Fruit fly (Drosophila melanogaster) whole organism, wandering third instar larva: ENCODE results near the gene Nepl13.

Source experiments
- CG32264 ChIP-seq: fragments of 200-800 bp; sonication (Bioruptor generic); optimal IDR thresholded peaks from 2 replicates; lab custom pipeline; 2016; ENCODE audit warnings: missing biosample characterization, missing genetic modification characterization
- CG9705 ChIP-seq: fragments of 200-800 bp; sonication (Bioruptor generic); optimal IDR thresholded peaks from 2 replicates; lab custom pipeline; 2018; ENCODE audit warnings: missing biosample characterization, mild to moderate bottlenecking, missing genetic modification characterization
- CrebA ChIP-seq: fragments of 200-800 bp; sonication (Bioruptor generic); optimal IDR thresholded peaks from 2 replicates; lab custom pipeline; 2016; ENCODE audit warnings: missing biosample characterization, mild to moderate bottlenecking, missing genetic modification characterization, borderline replicate concordance
- Dfd ChIP-seq: fragments of >200 bp; optimal IDR thresholded peaks from 2 replicates; lab custom pipeline; 2017; ENCODE audit warnings: missing biosample characterization, missing genetic modification characterization
- Dif ChIP-seq: fragments of 200-275, 200-300 bp; sonication (Bioruptor generic); optimal IDR thresholded peaks from 2 replicates; lab custom pipeline; 2018; ENCODE audit warnings: missing biosample characterization, missing genetic modification characterization; ENCODE audit not compliant: partially characterized antibody
- GATAd ChIP-seq: sonication (Bioruptor generic); optimal IDR thresholded peaks from 2 replicates; lab custom pipeline; 2016; ENCODE audit warnings: missing biosample characterization, missing genetic modification characterization
- HLH106 ChIP-seq: fragments of 200-800 bp; optimal IDR thresholded peaks from 3 replicates; lab custom pipeline; 2019; ENCODE audit warnings: missing biosample characterization, mild to moderate bottlenecking, missing genetic modification characterization, moderate library complexity
- Hnf4 ChIP-seq: fragments of 200-800 bp; sonication (Bioruptor generic); optimal IDR thresholded peaks from 2 replicates; lab custom pipeline; 2016; ENCODE audit warnings: missing biosample characterization, mild to moderate bottlenecking, missing genetic modification characterization
- Hr78 ChIP-seq: fragments of >200 bp; optimal IDR thresholded peaks from 2 replicates; lab custom pipeline; 2017; ENCODE audit warnings: missing biosample characterization, missing genetic modification characterization
- Hr83 ChIP-seq: fragments of 200-300 bp; sonication (Bioruptor generic); optimal IDR thresholded peaks from 2 replicates; lab custom pipeline; 2016; ENCODE audit warnings: missing biosample characterization, mild to moderate bottlenecking, missing genetic modification characterization, moderate library complexity; ENCODE audit not compliant: poor library complexity, severe bottlenecking
- Jra ChIP-seq: sonication (Bioruptor generic); optimal IDR thresholded peaks from 2 replicates; lab custom pipeline; 2016; ENCODE audit warnings: missing biosample characterization, missing genetic modification characterization
- Mio ChIP-seq: sonication (Bioruptor generic); optimal IDR thresholded peaks from 2 replicates; lab custom pipeline; 2016; ENCODE audit warnings: missing biosample characterization, missing genetic modification characterization
- N ChIP-seq: fragments of >200 bp; optimal IDR thresholded peaks from 2 replicates; lab custom pipeline; 2018; ENCODE audit warnings: missing biosample characterization, missing external identifiers, missing genetic modification characterization
- OdsH ChIP-seq: fragments of 200-800 bp; sonication (Bioruptor generic); optimal IDR thresholded peaks from 2 replicates; lab custom pipeline; 2016; ENCODE audit warnings: missing biosample characterization, mild to moderate bottlenecking, missing genetic modification characterization
- Rel ChIP-seq, 2 experiments: fragments of 200-800 bp; sonication (Bioruptor generic) in 1 of 2; optimal IDR thresholded peaks; 2 replicates in 1 of 2; 3 replicates in 1 of 2; lab custom pipeline; 2016 to 2019; ENCODE audit warnings: mild to moderate bottlenecking in 2 of 2, missing biosample characterization in 2 of 2, missing genetic modification characterization in 2 of 2, moderate library complexity in 1 of 2
- Sp1 ChIP-seq: fragments of 200-800 bp; sonication (Bioruptor generic); optimal IDR thresholded peaks from 3 replicates; lab custom pipeline; 2019; ENCODE audit warnings: missing biosample characterization, mild to moderate bottlenecking, missing genetic modification characterization, moderate library complexity
- Vsx2 ChIP-seq: fragments of 200-300, 225-300 bp; sonication (Bioruptor generic); optimal IDR thresholded peaks from 2 replicates; lab custom pipeline; 2018; ENCODE audit warnings: missing biosample characterization, missing genetic modification characterization; ENCODE audit not compliant: partially characterized antibody
- br ChIP-seq: fragments of 200-800 bp; sonication (Bioruptor generic); optimal IDR thresholded peaks from 2 replicates; lab custom pipeline; 2016; ENCODE audit warnings: missing biosample characterization, missing genetic modification characterization
- brk ChIP-seq: fragments of 200-800 bp; sonication (Bioruptor generic); optimal IDR thresholded peaks from 2 replicates; lab custom pipeline; 2016; ENCODE audit warnings: missing biosample characterization, mild to moderate bottlenecking, missing genetic modification characterization
- dl ChIP-seq, 2 experiments: fragments of 175-275, 200-275 bp in 1 of 2; fragments of 200-275 bp in 1 of 2; sonication (Bioruptor generic); optimal IDR thresholded peaks; lab custom pipeline; 2018; ENCODE audit warnings: mild to moderate bottlenecking in 2 of 2, missing biosample characterization in 2 of 2, missing genetic modification characterization in 2 of 2, moderate library complexity in 2 of 2; ENCODE audit not compliant: partially characterized antibody in 2 of 2, insufficient read depth in 1 of 2
- dmrt93B ChIP-seq: fragments of 200-800 bp; sonication (Bioruptor generic); optimal IDR thresholded peaks from 2 replicates; lab custom pipeline; 2018; ENCODE audit warnings: missing biosample characterization, mild to moderate bottlenecking, missing genetic modification characterization
- dsf ChIP-seq: sonication (Bioruptor generic); optimal IDR thresholded peaks from 2 replicates; lab custom pipeline; 2016; ENCODE audit warnings: missing biosample characterization, missing genetic modification characterization, borderline replicate concordance
- ey ChIP-seq: fragments of 200-800 bp; sonication (Bioruptor generic); optimal IDR thresholded peaks from 2 replicates; lab custom pipeline; 2016; ENCODE audit warnings: missing biosample characterization, missing genetic modification characterization
- foxo ChIP-seq, 2 experiments: fragments of 200-800 bp; sonication (Bioruptor generic); optimal IDR thresholded peaks; 2 replicates in 1 of 2; 3 replicates in 1 of 2; lab custom pipeline; 2016 to 2017; ENCODE audit warnings: missing biosample characterization in 2 of 2, missing genetic modification characterization in 2 of 2
- fru ChIP-seq: fragments of 200-800 bp; sonication (Bioruptor generic); optimal IDR thresholded peaks from 3 replicates; lab custom pipeline; 2016; ENCODE audit warnings: missing biosample characterization, mild to moderate bottlenecking, missing genetic modification characterization
- h ChIP-seq: fragments of 200-800 bp; sonication (Bioruptor generic); optimal IDR thresholded peaks from 3 replicates; lab custom pipeline; 2016; ENCODE audit warnings: missing biosample characterization, mild to moderate bottlenecking, missing genetic modification characterization
- jim ChIP-seq: fragments of 175-275, 200-325 bp; sonication (Bioruptor generic); optimal IDR thresholded peaks from 2 replicates; lab custom pipeline; 2016; ENCODE audit warnings: missing biosample characterization, mild to moderate bottlenecking, missing genetic modification characterization
- lola ChIP-seq: fragments of >200 bp; optimal IDR thresholded peaks from 2 replicates; lab custom pipeline; 2017; ENCODE audit warnings: missing biosample characterization, missing genetic modification characterization
- psq ChIP-seq: fragments of 200-800 bp; sonication (Bioruptor generic); optimal IDR thresholded peaks from 3 replicates; lab custom pipeline; 2017; ENCODE audit warnings: missing biosample characterization, mild to moderate bottlenecking, missing genetic modification characterization, moderate library complexity
- rgr ChIP-seq: fragments of 200-800 bp; sonication (Bioruptor generic); optimal IDR thresholded peaks from 3 replicates; lab custom pipeline; 2016; ENCODE audit warnings: missing biosample characterization, mild to moderate bottlenecking, missing genetic modification characterization
- sage ChIP-seq: fragments of 200-800 bp; sonication (Bioruptor generic); optimal IDR thresholded peaks from 2 replicates; lab custom pipeline; 2016; ENCODE audit warnings: missing biosample characterization, mild to moderate bottlenecking, missing genetic modification characterization
- sv ChIP-seq: fragments of 200-800 bp; sonication (Bioruptor generic); optimal IDR thresholded peaks from 3 replicates; lab custom pipeline; 2016; ENCODE audit warnings: missing biosample characterization, missing genetic modification characterization
- tai ChIP-seq: sonication (Bioruptor generic); optimal IDR thresholded peaks from 2 replicates; lab custom pipeline; 2016; ENCODE audit warnings: missing biosample characterization, missing genetic modification characterization
- woc ChIP-seq: sonication (Bioruptor generic); optimal IDR thresholded peaks from 2 replicates; lab custom pipeline; 2016; ENCODE audit warnings: missing biosample characterization, mild to moderate bottlenecking, missing genetic modification characterization

The Nepl13 gene

DNA sequence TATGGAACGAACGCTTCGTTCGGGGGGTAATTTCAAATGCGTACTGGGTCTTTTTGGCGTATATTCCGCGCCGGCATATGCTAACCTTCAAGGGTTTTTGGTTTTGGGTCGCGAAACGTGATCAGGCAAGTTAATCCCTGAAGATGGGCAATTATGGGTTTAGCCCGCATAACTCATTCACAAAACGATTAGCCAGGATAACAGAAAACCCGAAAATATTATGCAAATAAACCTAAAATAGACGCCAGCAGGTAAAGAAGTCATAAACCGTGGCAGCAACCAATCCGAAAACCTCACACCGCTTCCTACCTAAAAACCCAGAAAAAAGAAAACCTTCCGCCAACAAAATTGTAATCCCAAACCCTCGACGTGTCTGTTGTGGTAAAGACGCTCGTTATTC, 28.2 kb upstream of the Nepl13 start:
- TF ChIP-seq psq (GFP tag; lab: Kevin White, UChicago) (no peak), Hr83 (no peak), Vsx2 (no peak), dl (GFP tag; optimal IDR thresholded peaks at IDR 0.05; lab: Kevin White, UChicago; ENCODE audit: insufficient read depth in 1 of 2, partially characterized antibody in 2 of 2) (no peak), woc (GFP tag; lab: Kevin White, UChicago) (no peak), dmrt93B (GFP tag; lab: Kevin White, UChicago) (no peak), Hr78 (GFP tag; lab: Kevin White, UChicago) (no peak), Dfd (no peak), Jra (GFP tag; lab: Kevin White, UChicago) (no peak), br (GFP tag; lab: Kevin White, UChicago) (no peak), dsf (GFP tag; lab: Kevin White, UChicago) (no peak), OdsH (no peak), Rel (GFP tag; optimal IDR thresholded peaks at IDR 0.05; lab: Kevin White, UChicago) (no peak), Rel (tag; optimal IDR thresholded peaks at IDR 0.05; lab: Kevin White, UChicago) (no peak), CrebA (GFP tag; lab: Kevin White, UChicago) (no peak), CG9705 (GFP tag; lab: Kevin White, UChicago) (no peak), jim (GFP tag; lab: Kevin White, UChicago) (no peak), CG32264 (GFP tag; lab: Kevin White, UChicago) (no peak), Sp1 (GFP tag; lab: Kevin White, UChicago) (no peak), ey (GFP tag; lab: Kevin White, UChicago) (no peak)

DNA sequence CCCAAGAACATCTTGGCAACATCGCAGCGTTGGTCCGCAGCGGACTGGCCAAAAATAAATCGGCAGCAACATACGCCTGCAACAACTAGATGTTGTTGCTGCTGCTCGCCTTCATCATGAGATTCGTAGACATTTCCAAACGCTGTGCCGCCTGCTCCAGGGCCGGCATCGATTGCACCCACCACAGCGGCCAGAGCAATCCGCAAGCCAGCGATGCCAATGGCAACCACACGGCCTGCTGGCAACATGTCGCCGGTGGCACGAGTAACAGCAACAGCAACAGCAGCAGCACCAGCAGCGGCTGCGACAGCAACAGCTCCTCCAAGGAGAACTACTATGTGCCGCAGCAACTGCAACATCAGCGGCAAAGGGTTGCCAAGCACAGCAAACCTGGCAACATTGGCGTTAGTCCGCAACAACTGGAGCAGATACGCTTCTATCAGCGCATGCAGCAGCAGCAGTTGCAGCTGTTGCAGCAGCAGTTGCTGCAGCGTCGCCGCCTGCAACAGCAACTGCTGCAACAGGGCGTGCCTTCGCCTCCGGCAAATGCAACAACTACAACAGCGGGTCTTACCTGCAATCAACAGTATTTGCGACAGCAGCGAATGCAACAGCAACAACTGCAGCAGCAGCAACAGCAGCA, 23.9 kb upstream of the Nepl13 start:
- peak; percentile 20 for TF ChIP-seq Dfd
- TF ChIP-seq GATAd, result no peak

DNA sequence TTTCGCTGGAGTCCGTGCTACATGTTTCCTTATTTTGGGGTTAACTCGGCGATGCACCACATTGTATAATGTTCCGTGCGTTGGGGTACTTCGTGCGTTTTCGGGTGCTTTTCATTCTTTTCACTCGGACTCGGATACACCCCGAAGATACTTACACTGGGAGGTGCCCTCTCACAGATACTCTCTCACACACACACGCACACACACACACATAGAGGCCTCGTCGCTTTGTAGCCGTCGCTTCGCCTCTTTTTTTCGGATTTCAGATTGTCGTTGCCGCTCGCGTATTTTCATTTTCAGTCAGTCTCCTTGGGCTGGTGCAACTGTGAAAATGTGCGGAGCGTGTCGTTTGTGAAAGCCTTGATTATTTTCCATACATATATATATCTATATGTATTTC, 20.5 kb upstream of the Nepl13 start:
- TF ChIP-seq h (GFP tag; lab: Kevin White, UChicago) (peak; percentile 30), Rel (GFP tag; optimal IDR thresholded peaks at IDR 0.05; lab: Kevin White, UChicago) (peak; percentile 50), Rel (tag; optimal IDR thresholded peaks at IDR 0.05; lab: Kevin White, UChicago) (peak; percentile 9), Jra (GFP tag; lab: Kevin White, UChicago) (no peak), Dfd (no peak), HLH106 (tag; lab: Kevin White, UChicago) (no peak), Mio (GFP tag; lab: Kevin White, UChicago) (no peak), CG9705 (GFP tag; lab: Kevin White, UChicago) (no peak), brk (GFP tag; lab: Kevin White, UChicago) (no peak), fru (GFP tag; lab: Kevin White, UChicago) (no peak), dsf (GFP tag; lab: Kevin White, UChicago) (no peak), OdsH (no peak), woc (GFP tag; lab: Kevin White, UChicago) (no peak), Hr78 (GFP tag; lab: Kevin White, UChicago) (no peak), CrebA (GFP tag; lab: Kevin White, UChicago) (peak; percentile 63), sv (no peak), ey (GFP tag; lab: Kevin White, UChicago) (no peak), rgr (GFP tag; lab: Kevin White, UChicago) (peak; percentile 49), br (GFP tag; lab: Kevin White, UChicago) (peak; percentile 29), N (GFP tag; lab: Kevin White, UChicago) (no peak), Dif (GFP tag; lab: Kevin White, UChicago) (peak; percentile 7), foxo (GFP tag; optimal IDR thresholded peaks at IDR 0.05; lab: Kevin White, UChicago) (peak in 1 of 2 experiments; percentile 39), tai (no peak), dmrt93B (GFP tag; lab: Kevin White, UChicago) (no peak), lola (GFP tag; lab: Kevin White, UChicago) (no peak), Hr83 (peak; percentile 67), jim (GFP tag; lab: Kevin White, UChicago) (no peak), Hnf4 (GFP tag; lab: Kevin White, UChicago) (no peak), Sp1 (GFP tag; lab: Kevin White, UChicago) (peak; percentile 46), GATAd (no peak), sage (GFP tag; lab: Kevin White, UChicago) (peak; percentile 74), dl (GFP tag; optimal IDR thresholded peaks at IDR 0.05; lab: Kevin White, UChicago; ENCODE audit: insufficient read depth in 1 of 2, partially characterized antibody in 2 of 2) (no peak)
